Fruit fly (Drosophila melanogaster) whole organism, embryonic: Measurements from ENCODE around the gene bero.
A peak's percentile ranks its signal among the peaks of the same experiment; 100 is the strongest.

Experiments used
- Asciz ChIP-seq: fragments of 200-800 bp; sonication (Bioruptor generic); optimal IDR thresholded peaks from 2 replicates; lab custom pipeline; 2017; ENCODE audit warnings: missing biosample characterization, mild to moderate bottlenecking, missing genetic modification characterization, missing genetic modification reagents
- Atf6 ChIP-seq: fragments of 200-800 bp; sonication (Bioruptor generic); IDR thresholded peaks from 2 replicates; pipeline ENCODE4 v1.3.6; 2022; ENCODE audit warnings: missing biosample characterization, missing genetic modification characterization
- CG10209 ChIP-seq: fragments of 200-800 bp; sonication (Bioruptor generic); optimal IDR thresholded peaks from 3 replicates; lab custom pipeline; 2017; ENCODE audit warnings: missing biosample characterization, mild to moderate bottlenecking, missing genetic modification characterization, missing genetic modification reagents
- CG11695 ChIP-seq: fragments of 200-800 bp; sonication (Bioruptor generic); IDR thresholded peaks from 3 replicates; pipeline ENCODE4 v1.3.6; 2022; ENCODE audit warnings: missing biosample characterization, missing genetic modification characterization
- CG12155 ChIP-seq: fragments of 200-800 bp; sonication (Bioruptor generic); optimal IDR thresholded peaks from 3 replicates; lab custom pipeline; 2016; ENCODE audit warnings: missing biosample characterization, missing genetic modification characterization
- CG12299 ChIP-seq: fragments of 200-800 bp; sonication (Bioruptor generic); optimal IDR thresholded peaks from 2 replicates; lab custom pipeline; 2018; ENCODE audit warnings: missing biosample characterization, mild to moderate bottlenecking, missing genetic modification characterization
- CG13123 ChIP-seq: fragments of 200-800 bp; sonication (Bioruptor generic); optimal IDR thresholded peaks from 2 replicates; lab custom pipeline; 2016; ENCODE audit warnings: missing biosample characterization, missing genetic modification characterization
- CG13894 ChIP-seq: fragments of 200-800 bp; sonication (Bioruptor generic); optimal IDR thresholded peaks from 3 replicates; lab custom pipeline; 2018; ENCODE audit warnings: missing biosample characterization, mild to moderate bottlenecking, missing genetic modification characterization, moderate library complexity
- CG15011 ChIP-seq: fragments of 200-800 bp; sonication (Bioruptor generic); optimal IDR thresholded peaks from 3 replicates; lab custom pipeline; 2018; ENCODE audit warnings: missing biosample characterization, mild to moderate bottlenecking, missing genetic modification characterization
- CG16779 ChIP-seq: fragments of 200-800 bp; sonication (Bioruptor generic); IDR thresholded peaks from 2 replicates; pipeline ENCODE4 v1.3.6; 2022; ENCODE audit warnings: missing biosample characterization, missing genetic modification characterization
- CG17361 ChIP-seq: fragments of 200-800 bp; sonication (Bioruptor generic); IDR thresholded peaks from 3 replicates; pipeline ENCODE4 v1.3.6; 2022; ENCODE audit warnings: missing biosample characterization, missing genetic modification characterization
- CG18599 ChIP-seq: fragments of 200-800 bp; sonication (Bioruptor generic); optimal IDR thresholded peaks from 3 replicates; lab custom pipeline; 2017; ENCODE audit warnings: missing biosample characterization, missing genetic modification characterization, mild to moderate bottlenecking, moderate library complexity, missing genetic modification reagents
- CG2199 ChIP-seq: fragments of 200-800 bp; sonication (Bioruptor generic); IDR thresholded peaks from 3 replicates; pipeline ENCODE4 v1.3.6; 2022; ENCODE audit warnings: missing biosample characterization, missing genetic modification characterization
- CG32772 ChIP-seq: fragments of 200-800 bp; sonication (Bioruptor generic); IDR thresholded peaks from 2 replicates; pipeline ENCODE4 v1.3.6; 2022; ENCODE audit warnings: missing biosample characterization, missing genetic modification characterization
- CG33213 ChIP-seq: fragments of 200-800 bp; sonication (Bioruptor generic); optimal IDR thresholded peaks from 3 replicates; lab custom pipeline; 2016; ENCODE audit warnings: missing biosample characterization, missing genetic modification characterization
- CG33557 ChIP-seq: fragments of 200-800 bp; sonication (Bioruptor generic); optimal IDR thresholded peaks from 2 replicates; lab custom pipeline; 2019; ENCODE audit warnings: missing biosample characterization, mild to moderate bottlenecking, missing genetic modification characterization, moderate library complexity
- CG42726 ChIP-seq: fragments of 200-800 bp; sonication (Bioruptor generic); IDR thresholded peaks from 2 replicates; pipeline ENCODE4 v1.3.6; 2022; ENCODE audit warnings: missing biosample characterization, missing genetic modification characterization; ENCODE audit not compliant: partially characterized antibody
- CG43689 ChIP-seq: fragments of 200-800 bp; sonication (Bioruptor generic); IDR thresholded peaks from 2 replicates; pipeline ENCODE4 v1.3.6; 2022; ENCODE audit warnings: missing biosample characterization, missing genetic modification characterization
- CG4707 ChIP-seq: fragments of 200-800 bp; sonication (Bioruptor generic); optimal IDR thresholded peaks from 2 replicates; lab custom pipeline; 2018; ENCODE audit warnings: missing biosample characterization, mild to moderate bottlenecking, missing genetic modification characterization, moderate library complexity
- CG5180 ChIP-seq: fragments of 200-800 bp; sonication (Bioruptor generic); optimal IDR thresholded peaks from 3 replicates; lab custom pipeline; 2017; ENCODE audit warnings: missing biosample characterization, missing genetic modification characterization, mild to moderate bottlenecking, moderate library complexity, missing genetic modification reagents
- CG7963 ChIP-seq: fragments of 200-800 bp; sonication (Bioruptor generic); IDR thresholded peaks from 3 replicates; pipeline ENCODE4 v1.3.6; 2022; ENCODE audit warnings: missing biosample characterization, missing genetic modification characterization; ENCODE audit not compliant: partially characterized antibody
- Doc2 ChIP-seq: fragments of 200-800 bp; sonication (Bioruptor generic); IDR thresholded peaks from 2 replicates; pipeline ENCODE4 v1.3.6; 2022; ENCODE audit warnings: missing biosample characterization, missing genetic modification characterization
- Dref ChIP-seq: fragments of 200-800 bp; sonication (Bioruptor generic); IDR thresholded peaks from 2 replicates; pipeline ENCODE4 v1.3.6; 2022; ENCODE audit warnings: missing biosample characterization, missing genetic modification characterization
- Ets65A ChIP-seq: fragments of 200-800 bp; sonication (Bioruptor generic); peaks from one replicate; lab custom pipeline; 2016; ENCODE audit warnings: missing biosample characterization, missing genetic modification characterization
- Fer1 ChIP-seq: fragments of 200-800 bp; sonication (Bioruptor generic); optimal IDR thresholded peaks from 2 replicates; lab custom pipeline; 2017; ENCODE audit warnings: missing biosample characterization, mild to moderate bottlenecking, missing genetic modification characterization
- HLH54F ChIP-seq: fragments of 200-800 bp; sonication (Bioruptor generic); optimal IDR thresholded peaks from 3 replicates; lab custom pipeline; 2016; ENCODE audit warnings: missing biosample characterization, missing genetic modification characterization
- Hmr ChIP-seq: fragments of 200-800 bp; sonication (Bioruptor generic); optimal IDR thresholded peaks from 3 replicates; lab custom pipeline; 2017; ENCODE audit warnings: mild to moderate bottlenecking, missing biosample characterization, missing genetic modification reagents, missing genetic modification characterization
- Hr78 ChIP-seq, 2 experiments: fragments of 200-800 bp in 1 of 2; fragments of >200 bp in 1 of 2; sonication (Bioruptor generic) in 1 of 2; optimal IDR thresholded peaks; 2 replicates each; lab custom pipeline; 2017 to 2019; ENCODE audit warnings: missing biosample characterization in 2 of 2, missing genetic modification characterization in 2 of 2, mild to moderate bottlenecking in 1 of 2, moderate library complexity in 1 of 2
- Med ChIP-seq: fragments of 200-800 bp; sonication (Bioruptor generic); peaks from one replicate; lab custom pipeline; 2016; ENCODE audit warnings: missing biosample characterization, missing genetic modification characterization, mild to moderate bottlenecking, inconsistent platforms, moderate library complexity
- Mes4 ChIP-seq: fragments of 200-800 bp; sonication (Bioruptor generic); optimal IDR thresholded peaks from 2 replicates; lab custom pipeline; 2016; ENCODE audit warnings: missing biosample characterization, missing genetic modification characterization
- NC2α ChIP-seq: fragments of 200-800 bp; sonication (Bioruptor generic); optimal IDR thresholded peaks from 2 replicates; lab custom pipeline; 2016; ENCODE audit warnings: missing biosample characterization, missing genetic modification characterization
- NfI ChIP-seq: fragments of 200-800 bp; sonication (Bioruptor generic); optimal IDR thresholded peaks from 3 replicates; lab custom pipeline; 2018; ENCODE audit warnings: missing biosample characterization, mild to moderate bottlenecking, missing genetic modification characterization, moderate library complexity
- Opbp ChIP-seq: fragments of 200-800 bp; sonication (Bioruptor generic); IDR thresholded peaks from 3 replicates; pipeline ENCODE4 v1.3.6; 2022; ENCODE audit warnings: missing biosample characterization, missing genetic modification characterization; ENCODE audit not compliant: partially characterized antibody
- PHDP ChIP-seq: fragments of 200-800 bp; sonication (Bioruptor generic); optimal IDR thresholded peaks from 3 replicates; lab custom pipeline; 2018; ENCODE audit warnings: missing biosample characterization, mild to moderate bottlenecking, missing genetic modification characterization, moderate library complexity
- Rfx ChIP-seq: fragments of 200-800 bp; sonication (Bioruptor generic); IDR thresholded peaks from 2 replicates; pipeline ENCODE4 v1.3.6; 2022; ENCODE audit warnings: missing biosample characterization, missing genetic modification characterization
- btn ChIP-seq: fragments of 200-800 bp; sonication (Bioruptor generic); optimal IDR thresholded peaks from 2 replicates; lab custom pipeline; 2016; ENCODE audit warnings: missing biosample characterization, missing genetic modification characterization
- caup ChIP-seq: fragments of 200-800 bp; sonication (Bioruptor generic); optimal IDR thresholded peaks from 3 replicates; lab custom pipeline; 2017; ENCODE audit warnings: missing biosample characterization, mild to moderate bottlenecking, missing genetic modification characterization, moderate library complexity; ENCODE audit not compliant: severe bottlenecking
- cg ChIP-seq: fragments of 200-800 bp; sonication (Bioruptor generic); optimal IDR thresholded peaks from 3 replicates; lab custom pipeline; 2019; ENCODE audit warnings: missing biosample characterization, mild to moderate bottlenecking, missing genetic modification characterization, moderate library complexity
- crc ChIP-seq: fragments of 200-800 bp; sonication (Bioruptor generic); optimal IDR thresholded peaks from 2 replicates; lab custom pipeline; 2016; ENCODE audit warnings: missing biosample characterization, missing genetic modification characterization
- crol ChIP-seq: fragments of 200-800 bp; sonication (Bioruptor generic); IDR thresholded peaks from 2 replicates; pipeline ENCODE4 v1.3.6; 2022; ENCODE audit warnings: missing biosample characterization, missing genetic modification characterization
- da ChIP-seq: fragments of 200-800 bp; sonication (Bioruptor generic); optimal IDR thresholded peaks from 2 replicates; lab custom pipeline; 2016; ENCODE audit warnings: missing biosample characterization, missing genetic modification characterization
- esg ChIP-seq: fragments of 200-800 bp; sonication (Bioruptor generic); conservative IDR thresholded peaks from 2 replicates; pipeline ENCODE4 v1.3.6; 2022; ENCODE audit warnings: missing biosample characterization, missing genetic modification characterization
- exex ChIP-seq: fragments of 200-800 bp; sonication (Bioruptor generic); optimal IDR thresholded peaks from 4 replicates; lab custom pipeline; 2018; ENCODE audit warnings: missing biosample characterization, mild to moderate bottlenecking, missing genetic modification characterization, moderate library complexity
- ken ChIP-seq: fragments of 200-800 bp; sonication (Bioruptor generic); IDR thresholded peaks from 3 replicates; pipeline ENCODE4 v1.3.6; 2022; ENCODE audit warnings: missing biosample characterization, missing genetic modification characterization
- lola ChIP-seq, 3 experiments: fragments of >200 bp in 2 of 3; fragments of 200-800 bp in 1 of 3; sonication (Bioruptor generic) in 1 of 3; optimal IDR thresholded peaks; 2 replicates each; lab custom pipeline; 2017 to 2019; ENCODE audit warnings: missing biosample characterization in 3 of 3, missing genetic modification characterization in 3 of 3, mild to moderate bottlenecking in 1 of 3, moderate library complexity in 1 of 3
- tna ChIP-seq: fragments of 200-800 bp; sonication (Bioruptor generic); IDR thresholded peaks from 2 replicates; pipeline ENCODE4 v1.3.6; 2022; ENCODE audit warnings: missing biosample characterization, missing genetic modification characterization; ENCODE audit not compliant: partially characterized antibody
- toy ChIP-seq: fragments of 200-800 bp; sonication (Bioruptor generic); IDR thresholded peaks from 2 replicates; pipeline ENCODE4 v1.3.6; 2022; ENCODE audit warnings: missing biosample characterization, missing genetic modification characterization
- twi ChIP-seq: fragments of 200-800 bp; optimal IDR thresholded peaks from 2 replicates; lab custom pipeline; 2019; ENCODE audit warnings: missing biosample characterization, mild to moderate bottlenecking, missing genetic modification characterization, moderate library complexity
- wdn ChIP-seq: fragments of 200-800 bp; sonication (Bioruptor generic); IDR thresholded peaks from 2 replicates; pipeline ENCODE4 v1.3.6; 2022; ENCODE audit warnings: missing biosample characterization, missing genetic modification characterization
- wor ChIP-seq: fragments of 200-800 bp; sonication (Bioruptor generic); IDR thresholded peaks from 2 replicates; pipeline ENCODE4 v1.3.6; 2022; ENCODE audit warnings: missing biosample characterization, missing genetic modification characterization

bero gene

dm6 chr2L:20867381-20867780 is 8.9 kb downstream of the bero start, which contains the start of gene CG31675 (continued):
- TF ChIP-seq Hr78 (GFP tag; optimal IDR thresholded peaks at IDR 0.05; lab: Kevin White, UChicago), result no peak
- no peak for TF ChIP-seq NC2α (GFP tag; lab: Kevin White, UChicago)
- TF ChIP-seq lola (GFP tag; optimal IDR thresholded peaks at IDR 0.05; lab: Kevin White, UChicago), result no peak
- no peak for TF ChIP-seq CG16779 (GFP tag; lab: Robert Waterston, UW)
- no peak for TF ChIP-seq wor
- no peak for TF ChIP-seq wdn (GFP tag; lab: Robert Waterston, UW)
- TF ChIP-seq CG15011 (GFP tag; lab: Kevin White, UChicago), result no peak
- TF ChIP-seq CG2199 (GFP tag; lab: Robert Waterston, UW), result no peak
- no peak for TF ChIP-seq NfI (GFP tag; lab: Kevin White, UChicago)
- no peak for TF ChIP-seq Asciz (GFP tag; lab: Kevin White, UChicago)
- TF ChIP-seq esg, result no peak
- TF ChIP-seq caup (GFP tag; lab: Kevin White, UChicago), result no peak
- no peak for TF ChIP-seq CG13123 (GFP tag; lab: Kevin White, UChicago)
- no peak for TF ChIP-seq CG32772 (GFP tag; lab: Robert Waterston, UW)
- TF ChIP-seq CG17361 (GFP tag; lab: Robert Waterston, UW), result no peak
- no peak for TF ChIP-seq CG18599 (GFP tag; lab: Kevin White, UChicago)
- no peak for TF ChIP-seq toy (GFP tag; lab: Robert Waterston, UW)
- no peak for TF ChIP-seq exex
- no peak for TF ChIP-seq Dref (GFP tag; lab: Robert Waterston, UW)
- TF ChIP-seq crc (GFP tag; lab: Kevin White, UChicago), result no peak
- TF ChIP-seq CG4707, result no peak
- no peak for TF ChIP-seq da (GFP tag; lab: Kevin White, UChicago)
- TF ChIP-seq Fer1 (GFP tag; lab: Kevin White, UChicago), result no peak
- TF ChIP-seq Ets65A (GFP tag; lab: Kevin White, UChicago), result peak; percentile 73
- no peak for TF ChIP-seq CG33557 (GFP tag; lab: Kevin White, UChicago)
- no peak for TF ChIP-seq crol (GFP tag; lab: Robert Waterston, UW)
- no peak for TF ChIP-seq Doc2 (GFP tag; lab: Robert Waterston, UW)
- no peak for TF ChIP-seq Rfx
- TF ChIP-seq twi, result no peak
- 0 out of 3 replicates have a peak, but pooled peaks have one; percentile 20 for TF ChIP-seq CG7963 (GFP tag; lab: Robert Waterston, UW)
- no peak for TF ChIP-seq Opbp (GFP tag; lab: Robert Waterston, UW)
- TF ChIP-seq PHDP (tag; lab: Kevin White, UChicago), result no peak
- TF ChIP-seq tna, result no peak
- no peak for TF ChIP-seq CG12155
- no peak for TF ChIP-seq CG12299 (tag; lab: Kevin White, UChicago)
- TF ChIP-seq CG11695, result no peak
- TF ChIP-seq CG13894 (tag; lab: Kevin White, UChicago), result peak; percentile 38
- no peak for TF ChIP-seq cg
- TF ChIP-seq btn (GFP tag; lab: Kevin White, UChicago), result no peak
- TF ChIP-seq Hmr (GFP tag; lab: Kevin White, UChicago), result no peak
- no peak for TF ChIP-seq Mes4
- TF ChIP-seq ken (GFP tag; lab: Robert Waterston, UW), result no peak
- no peak for TF ChIP-seq CG43689
- peak; percentile 39 for TF ChIP-seq Med (GFP tag; lab: Kevin White, UChicago)
- no peak for TF ChIP-seq HLH54F
- no peak for TF ChIP-seq CG33213 (GFP tag; lab: Kevin White, UChicago)
- no peak for TF ChIP-seq CG5180 (GFP tag; lab: Kevin White, UChicago)
- TF ChIP-seq CG10209, result no peak
- TF ChIP-seq CG42726, result no peak
- TF ChIP-seq Atf6 (GFP tag; lab: Robert Waterston, UW), result no peak
